Worm (Caenorhabditis elegans): ENCODE results near the gene cest-32.

ce11 chrV:5181612-5182011 is 52.1 kb downstream of the cest-32 start, which contains the start of gene C03A7.2:
- no peak for TF ChIP-seq eyg-1 (tag; optimal IDR thresholded peaks at IDR 0.05)
- TF ChIP-seq C08G9.2 (tag; optimal IDR thresholded peaks at IDR 0.05) = no peak
- no peak for TF ChIP-seq ceh-14 (tag; optimal IDR thresholded peaks at IDR 0.05)
- no peak for TF ChIP-seq unc-86 (tag; optimal IDR thresholded peaks at IDR 0.05)
- no peak for TF ChIP-seq dmd-4 (tag; optimal IDR thresholded peaks at IDR 0.05; ENCODE audit: borderline replicate concordance)
- TF ChIP-seq hlh-30 (tag; optimal IDR thresholded peaks at IDR 0.05; ENCODE audit: insufficient read depth) = no peak

Measured in whole organism, late embryonic.